Worm (Caenorhabditis elegans) whole organism, L4 larva: ENCODE measurements around the gene marc-5.
A peak's percentile ranks its signal among the peaks of the same experiment; 100 is the strongest.

Experiments used
- F49E8.2 ChIP-seq: sonication (generic microtip); optimal IDR thresholded peaks from 2 replicates; lab custom pipeline; 2016; ENCODE audit warnings: missing compliant biosample characterization, mild to moderate bottlenecking, missing genetic modification characterization, borderline replicate concordance
- T26A8.4 ChIP-seq: fragments of 200-800 bp; sonication (Bioruptor generic); IDR thresholded peaks from 2 replicates; pipeline ENCODE4 v1.3.6; 2022; ENCODE audit warnings: missing genetic modification characterization, missing compliant biosample characterization
- Y105C5A.15 ChIP-seq: fragments of 200-800 bp; sonication (Bioruptor generic); IDR thresholded peaks from 2 replicates; pipeline ENCODE4 v1.3.6; 2022; ENCODE audit warnings: missing genetic modification characterization, missing compliant biosample characterization
- Y48G9A.11 ChIP-seq: fragments of 200-800 bp; sonication (Bioruptor generic); IDR thresholded peaks from 2 replicates; pipeline ENCODE4 v1.3.6; 2022; ENCODE audit warnings: missing genetic modification reagents, missing genetic modification characterization, missing compliant biosample characterization
- aha-1 ChIP-seq: fragments of 150-350 bp; peaks from one replicate; lab custom pipeline; 2014; ENCODE audit warnings: missing biosample characterization, missing genetic modification characterization
- attf-4 ChIP-seq: sonication (generic microtip); optimal IDR thresholded peaks from 3 replicates; lab custom pipeline; 2017; ENCODE audit warnings: missing biosample characterization, missing genetic modification characterization
- ceh-20 ChIP-seq: fragments of 200-800 bp; sonication (Bioruptor generic); IDR thresholded peaks from 2 replicates; pipeline ENCODE4 v1.3.6; 2022; ENCODE audit warnings: missing genetic modification reagents, missing genetic modification characterization, missing compliant biosample characterization
- ceh-28 ChIP-seq: fragments of 150-350 bp; optimal IDR thresholded peaks from 2 replicates; lab custom pipeline; 2014; ENCODE audit warnings: missing biosample characterization, missing genetic modification reagents, missing genetic modification characterization
- ceh-62 ChIP-seq: sonication (generic microtip); optimal IDR thresholded peaks from 2 replicates; lab custom pipeline; 2017; ENCODE audit warnings: missing biosample characterization, missing genetic modification characterization
- ceh-82 ChIP-seq: sonication (generic microtip); optimal IDR thresholded peaks from 2 replicates; lab custom pipeline; 2017; ENCODE audit warnings: missing biosample characterization, missing genetic modification characterization
- ces-1 ChIP-seq: fragments of 150-350 bp; sonication (generic microtip); optimal IDR thresholded peaks from 4 replicates; lab custom pipeline; 2014; ENCODE audit warnings: missing biosample characterization, missing genetic modification reagents, missing genetic modification characterization
- ctbp-1 ChIP-seq: fragments of 200-800 bp; sonication (Bioruptor generic); IDR thresholded peaks from 2 replicates; pipeline ENCODE4 v1.3.6; 2022; ENCODE audit warnings: missing genetic modification reagents, missing genetic modification characterization, missing compliant biosample characterization
- daf-8 ChIP-seq: fragments of 200-800 bp; sonication (Bioruptor generic); IDR thresholded peaks from 2 replicates; pipeline ENCODE4 v1.3.6; 2022; ENCODE audit warnings: missing genetic modification characterization, missing compliant biosample characterization
- egl-27 ChIP-seq: sonication (generic microtip); optimal IDR thresholded peaks from 3 replicates; lab custom pipeline; 2017; ENCODE audit warnings: missing biosample characterization, missing genetic modification reagents, missing genetic modification characterization
- jun-1 ChIP-seq: fragments of 150-350 bp; optimal IDR thresholded peaks from 2 replicates; lab custom pipeline; 2014; ENCODE audit warnings: missing biosample characterization, missing genetic modification reagents, missing genetic modification characterization
- lim-7 ChIP-seq: fragments of 200-800 bp; sonication (Bioruptor generic); IDR thresholded peaks from 2 replicates; pipeline ENCODE4 v1.3.6; 2022; ENCODE audit warnings: missing genetic modification characterization, missing compliant biosample characterization
- lin-15B ChIP-seq: fragments of 150-350 bp; sonication (generic microtip); optimal IDR thresholded peaks from 3 replicates; lab custom pipeline; 2014; ENCODE audit warnings: missing biosample characterization, missing genetic modification characterization
- madf-5 ChIP-seq, 2 experiments: fragments of 200-800 bp; sonication (Bioruptor generic); IDR thresholded peaks; 2 replicates each; pipeline ENCODE4 v1.3.6; 2022; ENCODE audit warnings: missing compliant biosample characterization in 2 of 2, missing genetic modification characterization in 2 of 2
- madf-9 ChIP-seq: fragments of 200-800 bp; sonication (Bioruptor generic); conservative IDR thresholded peaks from 2 replicates; pipeline ENCODE4 v1.3.6; 2022; ENCODE audit warnings: missing genetic modification reagents, missing genetic modification characterization, missing compliant biosample characterization
- mxl-3 ChIP-seq: fragments of 200-800 bp; sonication (Bioruptor generic); optimal IDR thresholded peaks from 2 replicates; lab custom pipeline; 2018; ENCODE audit warnings: mild to moderate bottlenecking, missing genetic modification characterization, missing compliant biosample characterization
- nhr-11 ChIP-seq: fragments of 150-350 bp; optimal IDR thresholded peaks from 2 replicates; lab custom pipeline; 2014; ENCODE audit warnings: missing biosample characterization, missing genetic modification characterization
- nhr-111 ChIP-seq: fragments of 200-800 bp; sonication (Bioruptor generic); optimal IDR thresholded peaks from 2 replicates; lab custom pipeline; 2018; ENCODE audit warnings: mild to moderate bottlenecking, missing genetic modification characterization, missing compliant biosample characterization
- nhr-28 ChIP-seq: fragments of 150-350 bp; optimal IDR thresholded peaks from 2 replicates; lab custom pipeline; 2014; ENCODE audit warnings: missing biosample characterization, missing genetic modification characterization
- pha-4 ChIP-seq, 2 experiments: fragments of 150-350 bp in 1 of 2; fragments of 200-800 bp in 1 of 2; sonication (Bioruptor generic) in 1 of 2; IDR thresholded peaks in 1 of 2; optimal IDR thresholded peaks in 1 of 2; 2 replicates each; pipeline versions ENCODE4 v1.3.6 to Lab custom; 2014 to 2022; ENCODE audit warnings: missing genetic modification characterization in 2 of 2, missing genetic modification reagents in 2 of 2, missing biosample characterization in 1 of 2, missing compliant biosample characterization in 1 of 2
- pqm-1 ChIP-seq: sonication (generic microtip); optimal IDR thresholded peaks from 2 replicates; lab custom pipeline; 2017; ENCODE audit warnings: missing biosample characterization, missing genetic modification characterization
- set-16 ChIP-seq: fragments of 200-800 bp; sonication (Bioruptor generic); IDR thresholded peaks from 2 replicates; pipeline ENCODE4 v1.3.6; 2022; ENCODE audit warnings: missing genetic modification reagents, missing genetic modification characterization, missing compliant biosample characterization
- skn-1 ChIP-seq: fragments of 150-350 bp; optimal IDR thresholded peaks from 2 replicates; lab custom pipeline; 2014; ENCODE audit warnings: missing biosample characterization, missing genetic modification characterization
- snpc-1.2 ChIP-seq: fragments of 200-800 bp; sonication (Bioruptor generic); IDR thresholded peaks from 2 replicates; pipeline ENCODE4 v1.3.6; 2022; ENCODE audit warnings: missing genetic modification reagents, missing genetic modification characterization, missing compliant biosample characterization
- snpc-4 ChIP-seq: fragments of 150-350 bp; optimal IDR thresholded peaks from 2 replicates; lab custom pipeline; 2014; ENCODE audit warnings: missing biosample characterization, missing genetic modification characterization
- tra-1 ChIP-seq: fragments of 200-800 bp; sonication (Bioruptor generic); IDR thresholded peaks from 2 replicates; pipeline ENCODE4 v1.3.6; 2022; ENCODE audit warnings: missing genetic modification reagents, missing genetic modification characterization, missing compliant biosample characterization
- unc-62 ChIP-seq, 3 experiments: fragments of 150-350 bp in 1 of 3; sonication (generic microtip); optimal IDR thresholded peaks in 2 of 3; peaks in 1 of 3; 1 replicate in 1 of 3; 2 replicates in 2 of 3; lab custom pipeline; 2014 to 2017; ENCODE audit warnings: missing biosample characterization in 3 of 3, missing genetic modification characterization in 3 of 3, missing genetic modification reagents in 3 of 3, missing genotype in 1 of 3
- zfp-2 ChIP-seq: sonication (generic microtip); optimal IDR thresholded peaks from 2 replicates; lab custom pipeline; 2016; ENCODE audit warnings: mild to moderate bottlenecking, missing genetic modification characterization, missing compliant biosample characterization
- zip-11 ChIP-seq: fragments of 200-800 bp; sonication (Bioruptor generic); IDR thresholded peaks from 2 replicates; pipeline ENCODE4 v1.3.6; 2022; ENCODE audit warnings: missing genetic modification characterization, missing compliant biosample characterization

Gene marc-5

ce11 chrII:12417514-12417913, 38.2 kb upstream of the marc-5 start, which contains the start of gene sre-27:
Gene sre-27 (minus strand): TSS chrII:12417614.
- TF ChIP-seq F49E8.2 (tag; lab: Kevin White, UChicago) (no peak), nhr-28 (no peak)

- peak in 1 of 2 experiments; percentile 74 for TF ChIP-seq unc-62 (GFP tag; optimal IDR thresholded peaks at IDR 0.05 in 1 of 2; lab: Kevin White, UChicago)
- TF ChIP-seq unc-62 (tag; optimal IDR thresholded peaks at IDR 0.05; lab: Kevin White, UChicago) = no peak
- no peak for TF ChIP-seq mxl-3 (GFP tag; lab: Kevin White, UChicago)
- TF ChIP-seq jun-1 = no peak
Measured at ce11 chrII:12414805-12415204, 35.5 kb upstream of the marc-5 start, which contains the start of gene Y57A10C.11. Gene Y57A10C.11 (minus strand): TSS chrII:12414905.

ce11 chrII:12412417-12412816, 33.1 kb upstream of the marc-5 start, which contains the start of gene Y57A10C.1:
Gene Y57A10C.1 (minus strand): TSS chrII:12412517.
- TF ChIP-seq Y105C5A.15 (GFP tag; lab: Robert Waterston, UW) = no peak
- TF ChIP-seq nhr-28 = no peak
- TF ChIP-seq ctbp-1 (GFP tag; lab: Robert Waterston, UW) = no peak
- TF ChIP-seq ceh-28 (tag; lab: Kevin White, UChicago) = no peak
- TF ChIP-seq unc-62 (GFP tag; optimal IDR thresholded peaks at IDR 0.05 in 1 of 2; lab: Kevin White, UChicago) = peak in 1 of 2 experiments; percentile 64
- TF ChIP-seq unc-62 (tag; optimal IDR thresholded peaks at IDR 0.05; lab: Kevin White, UChicago) = no peak
- TF ChIP-seq set-16 = no peak
- no peak for TF ChIP-seq madf-9
- no peak for TF ChIP-seq zfp-2 (tag; lab: Kevin White, UChicago)
- no peak for TF ChIP-seq snpc-4 (tag; lab: Kevin White, UChicago)

- TF ChIP-seq daf-8 (no peak), nhr-28 (no peak)
- TF ChIP-seq, all 104 proteins: peak for 0
Measured at ce11 chrII:12410107-12410506, 30.8 kb upstream of the marc-5 start, which contains the start of gene F57G9.3. Gene F57G9.3 (minus strand): TSS chrII:12410207.

ce11 chrII:12408717-12409116, 29.4 kb upstream of the marc-5 start, which contains the start of gene sre-31:
Gene sre-31 (minus strand): TSS chrII:12408817.
- TF ChIP-seq snpc-1.2 (GFP tag; lab: Robert Waterston, UW) (no peak), zip-11 (no peak), pha-4 (GFP tag; IDR thresholded peaks at IDR 0.05; lab: Robert Waterston, UW) (no peak), pha-4 (tag; optimal IDR thresholded peaks at IDR 0.05; lab: Kevin White, UChicago) (no peak), lin-15B (no peak), egl-27 (no peak), ctbp-1 (GFP tag; lab: Robert Waterston, UW) (no peak), aha-1 (tag; lab: Kevin White, UChicago) (no peak)

- TF ChIP-seq T26A8.4 (GFP tag; lab: Robert Waterston, UW) (no peak), nhr-11 (tag; lab: Kevin White, UChicago) (no peak), nhr-111 (GFP tag; lab: Kevin White, UChicago) (no peak), tra-1 (no peak), aha-1 (tag; lab: Kevin White, UChicago) (no peak), ceh-20 (no peak), Y48G9A.11 (GFP tag; lab: Robert Waterston, UW) (no peak), snpc-4 (tag; lab: Kevin White, UChicago) (no peak), lim-7 (GFP tag; lab: Robert Waterston, UW) (no peak), pqm-1 (tag; lab: Kevin White, UChicago) (no peak), madf-5 (GFP tag; IDR thresholded peaks at IDR 0.05; lab: Robert Waterston, UW) (no peak), ceh-82 (tag; lab: Kevin White, UChicago) (no peak), ces-1 (no peak), nhr-28 (no peak), skn-1 (tag; lab: Kevin White, UChicago) (no peak), ceh-62 (no peak), attf-4 (tag; lab: Kevin White, UChicago) (no peak)
Measured at ce11 chrII:12406394-12406793, 27.1 kb upstream of the marc-5 start, which contains the start of gene sre-30. Gene sre-30 (minus strand): TSS chrII:12406494.
